Fruit fly (Drosophila melanogaster) ovary, adult (tissue): ENCODE measurements around the gene Gr61a.

Experiments used
- CG17801 ChIP-seq: fragments of 200-800 bp; optimal IDR thresholded peaks from 2 replicates; lab custom pipeline; 2019; ENCODE audit warnings: missing biosample characterization, mild to moderate bottlenecking, missing genetic modification characterization, moderate library complexity; ENCODE audit not compliant: partially characterized antibody

Gr61a gene

DNA sequence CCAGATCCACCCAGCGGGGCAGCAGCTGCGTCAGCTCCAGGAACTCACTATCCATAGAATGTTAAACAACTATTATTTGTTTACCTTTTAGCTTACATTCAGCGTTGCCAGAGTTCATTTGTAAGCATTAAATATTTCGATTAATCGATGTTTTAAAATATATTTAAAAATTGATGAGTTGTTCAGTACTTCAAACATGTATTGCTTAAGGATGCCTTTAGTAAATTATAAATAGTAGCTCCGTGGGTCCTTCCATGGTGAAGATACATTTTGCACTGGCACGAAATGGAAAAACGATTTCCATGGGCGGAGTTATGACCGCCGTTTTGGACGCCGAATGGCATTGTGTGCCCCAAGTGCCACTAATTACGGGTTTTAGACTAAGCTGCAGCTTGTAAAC lies at the start of gene Gr61a, which contains the start of gene JMJD5:
Gene Gr61a (plus strand): TSS at position 192 of the 400 bp plus-strand sequence.
Gene JMJD5 (minus strand): TSS at position 101 of the 400 bp plus-strand sequence.
- TF ChIP-seq CG17801 = no peak

DNA sequence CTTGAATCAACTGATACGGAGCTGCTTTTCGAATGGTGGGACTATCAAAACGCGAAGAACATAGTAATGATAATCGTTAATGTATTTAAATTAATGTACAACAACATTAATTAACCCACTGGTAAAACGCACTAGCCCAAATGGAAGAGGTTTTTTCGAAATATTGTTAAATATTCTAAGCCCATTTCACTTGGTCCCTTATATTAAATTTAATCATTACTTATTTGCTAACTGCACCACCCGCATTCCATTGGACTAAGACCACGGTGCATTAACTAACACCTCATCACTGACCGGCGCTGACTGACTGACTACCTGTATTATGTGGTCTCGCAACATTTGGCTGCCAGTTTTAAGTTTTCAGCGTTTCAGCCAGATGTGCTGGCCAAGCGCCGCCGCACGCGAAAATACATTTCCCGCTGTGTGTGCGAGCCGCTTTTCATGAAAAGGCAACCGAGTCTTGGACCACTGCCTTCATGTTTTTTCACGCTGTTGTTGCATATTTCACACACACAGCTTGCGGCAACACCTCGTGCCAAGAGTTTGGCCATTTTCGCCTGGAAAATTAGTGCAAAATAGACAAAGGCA lies 47.4 kb upstream of the Gr61a start:
- no peak for TF ChIP-seq CG17801

DNA sequence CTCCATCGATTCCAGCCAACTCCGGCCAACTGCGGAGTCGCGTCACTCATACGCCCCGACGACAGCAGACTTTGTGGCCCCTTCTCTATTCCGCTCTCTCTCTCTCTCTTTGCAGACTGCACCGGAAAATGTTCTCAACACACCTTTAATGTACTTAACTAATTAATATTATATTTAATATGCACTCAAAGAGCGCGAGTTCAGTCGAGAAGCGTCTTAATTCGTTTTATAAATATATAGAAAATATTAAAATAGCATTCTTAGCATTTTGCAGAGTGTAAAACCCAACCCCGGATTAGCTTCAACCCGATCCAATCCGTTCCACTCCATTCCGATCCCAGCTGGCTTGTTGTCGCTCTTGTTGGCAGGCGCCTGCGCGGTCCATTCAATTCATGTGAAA lies 46.8 kb upstream of the Gr61a start:
- no peak for TF ChIP-seq CG17801

DNA sequence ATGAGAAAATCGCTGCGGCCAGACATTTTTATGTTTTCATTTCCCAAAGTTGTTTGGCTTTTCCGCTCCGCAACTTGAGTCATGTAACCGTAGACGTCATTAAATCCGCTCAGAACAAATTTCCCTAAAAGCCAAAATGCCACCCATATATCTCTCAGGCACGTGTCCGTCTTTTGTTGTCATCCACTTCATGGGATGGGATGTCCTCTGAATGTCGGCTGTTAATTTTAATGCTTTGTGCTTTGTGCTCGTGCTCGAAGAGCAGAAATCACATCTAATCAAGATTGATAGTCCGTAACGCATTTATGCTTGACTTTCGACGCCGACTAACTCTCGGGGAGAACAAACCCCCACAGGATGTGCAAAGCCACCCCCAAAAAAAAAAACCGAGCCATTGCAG lies 46.2 kb upstream of the Gr61a start:
- TF ChIP-seq CG17801 = no peak

DNA sequence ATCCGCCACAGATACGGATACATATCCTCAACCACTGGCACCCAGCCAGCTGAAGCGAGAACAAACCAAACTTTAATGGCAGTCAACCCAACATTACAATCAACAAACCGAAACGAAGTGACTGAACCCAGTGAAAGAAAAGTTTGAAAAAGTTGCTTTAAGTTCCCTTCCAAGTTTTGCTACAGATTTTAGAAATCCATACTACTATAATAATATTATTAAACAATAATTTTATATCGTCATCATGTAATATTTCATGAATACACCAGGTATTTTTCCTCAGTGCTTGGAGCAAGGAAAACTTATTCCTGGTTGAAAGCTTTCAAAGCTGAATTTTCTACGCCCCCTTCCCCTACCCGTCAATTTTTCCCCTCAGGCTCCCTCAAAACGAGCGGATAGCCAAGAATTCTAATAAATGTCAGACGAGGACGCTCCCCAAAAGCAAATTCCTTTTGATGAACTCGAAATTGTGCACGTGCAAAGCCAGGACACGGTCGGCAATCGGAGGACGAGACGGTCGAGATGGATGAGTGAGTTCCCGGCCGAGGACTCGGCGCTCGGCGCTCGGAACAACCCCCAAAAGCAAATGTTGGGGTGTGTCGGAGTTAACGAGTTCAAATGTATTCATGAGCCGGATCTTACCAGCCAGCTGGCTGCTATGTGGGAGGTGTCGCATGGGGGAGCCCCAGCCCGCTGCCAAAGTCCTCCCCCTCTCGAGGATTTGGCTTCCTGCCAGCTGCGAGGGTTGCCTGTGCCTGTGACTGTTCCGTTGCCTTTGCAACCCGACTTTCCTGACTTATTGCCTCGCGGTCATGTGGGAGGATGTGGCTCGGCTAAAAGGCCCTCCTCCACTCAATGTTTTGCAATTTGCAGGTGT lies 44.1 kb upstream of the Gr61a start:
- TF ChIP-seq CG17801 = no peak

DNA sequence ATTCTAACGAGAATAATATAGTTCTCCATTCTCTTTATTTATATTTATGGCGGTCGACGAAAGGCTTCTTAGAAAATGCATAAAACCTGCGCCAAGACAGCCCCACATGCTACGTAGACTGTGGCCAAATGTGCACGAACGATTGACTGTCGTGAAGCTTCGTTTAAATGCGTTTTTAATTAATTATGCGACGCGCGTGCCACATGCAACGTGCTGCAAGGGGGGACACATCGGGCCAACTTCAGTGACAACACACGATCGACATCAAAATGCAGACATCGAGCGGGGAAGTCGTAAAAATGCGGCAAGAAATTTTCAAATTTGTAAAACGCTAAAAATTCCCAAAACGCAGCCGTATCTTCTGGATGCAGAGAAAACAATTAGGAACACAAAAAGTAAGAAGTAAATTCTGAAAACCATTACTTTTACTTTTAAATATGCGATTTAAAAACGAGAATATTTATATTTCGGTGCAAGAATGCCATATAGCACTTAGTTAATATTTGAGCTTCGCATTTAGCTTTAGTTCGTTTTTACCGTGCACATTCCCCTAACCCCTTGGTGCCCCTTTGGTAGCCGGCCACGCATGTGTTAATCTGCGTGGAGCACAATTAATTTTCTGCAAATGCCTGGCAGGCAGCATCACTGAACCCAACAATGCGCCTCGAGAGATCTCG lies 41.3 kb upstream of the Gr61a start:
- no peak for TF ChIP-seq CG17801

DNA sequence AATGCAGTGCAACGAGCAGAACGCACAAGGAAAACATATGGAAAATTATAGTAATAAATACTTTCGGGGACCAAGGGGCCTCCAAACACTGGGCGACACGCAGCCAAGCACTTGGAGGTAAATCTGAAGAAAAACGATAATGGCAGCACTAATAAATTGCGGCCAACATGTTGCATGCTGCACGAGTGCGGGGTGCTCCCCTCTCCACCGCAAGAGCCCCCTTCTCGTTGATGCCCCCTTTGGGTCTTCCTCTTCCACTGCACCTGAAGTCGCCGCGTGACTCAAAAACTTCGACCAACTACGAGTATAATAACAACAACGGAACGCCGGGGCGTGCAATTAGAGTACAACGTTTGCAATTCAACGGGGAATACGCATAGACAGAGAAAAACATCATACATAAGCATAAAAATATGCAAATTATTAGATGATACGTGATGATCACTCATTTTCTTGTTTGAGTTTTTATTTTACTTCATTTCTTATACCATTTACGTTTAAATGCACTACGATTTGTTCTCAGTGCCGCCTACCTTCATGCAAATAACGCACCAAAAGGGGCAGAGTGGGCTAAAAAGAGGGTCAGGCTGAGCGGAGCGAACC lies 39.3 kb upstream of the Gr61a start:
- no peak for TF ChIP-seq CG17801

DNA sequence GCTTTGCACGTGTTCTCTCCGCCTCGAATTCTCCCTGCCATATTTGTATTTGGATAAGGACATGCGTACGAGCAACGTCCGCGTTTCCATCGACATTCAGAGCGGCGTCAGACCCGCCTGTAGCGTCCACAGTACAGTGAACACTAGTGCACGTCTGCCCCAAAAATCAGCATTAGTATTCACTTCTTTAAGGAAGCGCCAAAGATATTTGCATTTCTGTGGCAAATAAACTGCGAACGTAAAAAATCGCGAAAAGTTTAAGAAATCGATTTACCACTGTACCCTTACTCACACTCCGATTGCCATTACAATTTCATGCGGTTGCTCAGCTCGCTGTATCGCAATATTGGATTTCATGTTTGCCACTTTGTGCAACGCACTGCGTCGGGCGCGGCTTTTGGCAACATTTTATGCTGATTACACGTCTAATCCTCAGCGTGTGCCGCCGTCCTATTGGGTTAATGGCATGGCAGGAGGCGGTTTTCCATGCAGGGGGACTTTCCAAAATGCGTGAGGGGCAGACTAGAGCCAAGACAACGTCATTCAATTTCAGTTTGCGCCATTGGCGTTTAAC lies 38.5 kb upstream of the Gr61a start:
- TF ChIP-seq CG17801 = no peak

DNA sequence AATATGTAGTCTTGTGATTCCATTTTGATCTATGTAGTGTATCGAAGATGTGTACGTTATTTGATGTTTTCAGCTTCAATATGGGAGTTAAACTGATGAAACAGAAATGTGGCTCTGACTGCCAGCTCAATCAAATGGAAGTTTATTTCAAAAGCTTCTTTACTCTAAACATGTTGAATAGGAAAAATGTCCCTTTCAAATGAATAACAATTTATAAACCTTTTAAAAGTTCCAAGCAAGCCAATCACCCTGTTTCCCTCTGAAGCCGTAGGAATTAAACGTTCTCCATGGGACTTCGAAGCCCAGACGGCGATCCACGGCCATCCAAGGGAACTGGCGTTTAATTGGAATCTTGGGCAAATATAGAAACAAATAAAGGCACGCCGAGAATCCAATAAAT lies 37.3 kb upstream of the Gr61a start, which contains the start of gene CG13898:
Gene CG13898 (minus strand): TSS at position 101 of the 400 bp plus-strand sequence.
- no peak for TF ChIP-seq CG17801

DNA sequence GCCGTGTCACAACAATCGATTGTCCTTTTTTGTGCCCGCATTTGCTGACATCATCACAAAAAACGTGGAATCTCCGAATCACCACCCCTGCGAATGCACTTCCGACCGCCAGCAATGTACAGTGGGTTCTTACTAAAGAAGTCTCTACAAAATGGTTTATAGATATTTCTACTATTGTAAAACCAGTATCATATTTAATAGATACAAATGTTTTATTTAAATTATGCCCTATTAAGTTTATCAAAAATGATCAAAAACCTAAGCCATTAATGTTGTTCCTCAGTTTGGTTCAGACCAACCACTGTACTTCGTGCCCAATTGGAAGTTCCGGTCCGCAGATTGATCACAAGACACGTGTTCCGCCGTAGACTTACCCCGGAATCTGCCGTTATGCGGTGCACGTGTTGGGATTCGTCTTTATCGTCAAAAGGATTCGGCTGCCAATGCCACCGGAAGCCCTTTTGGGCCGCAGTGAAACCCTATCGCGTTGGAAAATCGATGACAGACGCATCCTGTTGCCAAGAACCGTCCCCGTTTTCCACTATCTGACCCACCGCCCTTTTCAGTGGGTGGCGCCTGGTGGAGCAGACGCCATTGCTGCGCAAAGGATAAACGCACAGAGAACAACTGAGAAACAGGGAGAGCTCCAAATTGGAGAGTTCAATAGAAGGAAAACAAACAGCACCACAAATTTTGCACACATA lies 36.5 kb upstream of the Gr61a start:
- TF ChIP-seq CG17801 = no peak

DNA sequence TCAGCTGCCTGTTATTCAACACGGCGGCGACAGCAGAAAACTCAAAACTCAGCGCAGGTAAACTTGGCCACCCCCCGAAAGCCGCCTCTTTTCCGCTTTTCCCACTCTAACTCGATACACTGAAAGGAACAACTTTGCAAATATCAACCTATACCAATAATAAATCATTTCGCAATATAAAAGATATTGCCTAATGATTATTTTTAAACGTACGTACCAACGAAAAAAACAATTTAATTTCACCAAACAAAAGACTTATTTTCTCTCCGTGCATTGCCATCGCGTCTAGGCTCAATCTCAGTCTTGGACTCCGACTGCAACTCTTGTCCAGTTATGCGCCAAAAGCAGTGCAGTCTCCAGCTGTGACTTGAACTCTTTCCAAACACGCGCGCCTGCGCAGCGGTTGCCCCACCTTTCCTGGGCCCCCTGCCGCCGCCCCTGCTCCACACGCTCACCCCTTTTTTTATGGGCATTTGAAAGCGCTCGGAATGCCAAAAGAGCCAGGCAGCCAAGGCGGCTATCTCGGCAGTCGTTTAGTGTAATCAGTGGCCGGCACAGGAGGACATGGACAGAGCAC lies 35.5 kb upstream of the Gr61a start:
- TF ChIP-seq CG17801 = no peak

DNA sequence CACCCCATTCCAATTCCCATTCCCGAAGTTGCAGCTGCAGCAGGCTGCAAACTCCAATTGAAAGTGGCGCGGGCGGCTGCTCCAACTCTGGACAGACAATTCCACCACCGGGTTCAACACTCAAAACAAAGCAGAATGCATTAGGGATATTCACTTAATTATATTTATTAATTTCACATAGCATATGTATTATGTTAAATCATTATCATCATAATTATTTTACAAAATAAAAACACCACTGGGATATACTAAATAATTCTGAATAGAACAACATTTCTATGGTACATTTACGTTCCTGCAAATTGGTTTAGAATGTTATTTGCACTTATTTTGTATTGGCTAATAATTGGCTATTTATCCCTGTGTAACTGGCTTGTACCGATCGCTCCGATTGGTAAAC lies 33.8 kb upstream of the Gr61a start:
- no peak for TF ChIP-seq CG17801

DNA sequence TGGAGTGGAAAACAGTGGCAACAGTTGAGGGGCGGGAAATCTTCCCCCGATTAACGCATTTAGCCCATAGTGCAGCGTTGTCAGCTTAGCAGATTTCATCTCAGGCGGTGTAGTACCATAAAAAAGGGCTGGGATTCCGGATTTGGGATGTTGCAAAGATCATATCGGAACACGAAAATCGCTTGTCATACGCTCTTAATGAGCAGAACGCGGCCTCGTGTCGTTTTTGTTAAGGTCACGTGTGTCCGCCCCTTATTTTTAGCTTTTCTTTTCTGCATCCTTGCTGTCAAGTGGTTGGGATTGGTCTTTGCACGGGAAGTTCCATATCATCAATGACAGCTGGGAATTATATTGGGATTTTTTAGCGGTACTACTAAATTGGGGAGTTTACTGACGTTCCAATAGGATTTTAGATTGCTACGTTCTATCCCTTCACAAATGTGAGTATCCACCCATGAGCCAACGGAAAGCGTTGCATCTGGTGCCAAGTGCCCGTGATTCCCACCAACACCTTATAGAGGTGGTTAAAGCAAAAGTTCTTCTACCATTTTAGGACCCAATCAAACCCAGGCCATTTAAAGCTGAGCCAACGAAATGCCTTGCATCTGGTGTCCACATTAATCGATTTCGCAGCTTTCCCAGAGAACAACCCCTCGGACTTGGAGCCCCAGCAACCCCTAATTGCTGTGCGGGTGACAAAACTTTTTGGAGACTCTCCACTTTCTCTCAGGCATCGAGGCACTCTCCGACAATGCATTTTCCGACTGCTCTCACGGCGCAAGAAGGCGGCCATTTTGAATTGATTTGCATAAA lies 32.3 kb upstream of the Gr61a start:
- no peak for TF ChIP-seq CG17801

DNA sequence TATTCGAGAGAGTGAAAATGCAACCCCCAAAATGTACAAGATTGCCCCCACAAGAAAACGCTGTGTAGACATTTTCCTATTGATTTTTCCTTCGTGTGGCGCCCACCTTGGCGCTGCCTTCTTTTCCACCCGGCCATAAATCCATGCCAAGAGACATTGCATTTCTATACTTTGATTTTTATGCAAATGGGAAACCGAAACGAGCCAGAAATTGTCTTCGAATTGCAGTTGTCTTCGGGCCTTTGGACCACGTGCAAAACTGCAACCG lies 31.8 kb upstream of the Gr61a start:
- TF ChIP-seq CG17801 = no peak

DNA sequence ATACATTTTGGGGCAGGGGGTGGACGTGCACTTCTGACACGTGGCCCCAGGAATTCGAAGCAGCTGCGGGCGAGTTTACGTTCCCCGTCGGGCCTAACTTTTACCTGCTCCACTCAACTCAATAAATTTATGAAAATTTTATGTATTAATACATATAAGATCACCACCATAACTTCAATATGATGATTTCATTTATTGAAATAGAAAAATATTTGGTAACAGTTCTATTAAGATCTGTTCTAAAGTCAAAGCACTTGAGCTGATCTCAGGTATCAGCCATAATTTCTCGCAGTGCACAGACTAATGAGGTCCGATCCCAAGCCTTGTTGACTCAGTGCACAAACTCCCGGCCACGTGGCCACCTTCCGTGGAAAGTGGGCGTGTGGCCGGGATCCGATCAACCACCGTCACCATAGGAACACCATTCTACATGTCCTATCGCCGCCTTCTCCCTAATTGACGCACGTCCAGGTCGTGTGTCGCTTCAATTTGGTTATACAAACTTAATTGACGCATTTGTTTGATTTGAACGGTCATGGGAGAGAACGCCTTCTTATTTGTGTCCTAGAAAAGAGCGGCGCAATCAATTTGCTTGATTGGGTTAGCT lies 31.1 kb upstream of the Gr61a start:
- no peak for TF ChIP-seq CG17801
